Worm (Caenorhabditis elegans): ENCODE results near the gene F43G6.4.

- TF ChIP-seq mdl-1 (tag; optimal IDR thresholded peaks at IDR 0.05) (no peak), nhr-11 (tag; optimal IDR thresholded peaks at IDR 0.05) (no peak), nhr-28 (tag; optimal IDR thresholded peaks at IDR 0.05) (no peak), ztf-11 (tag; optimal IDR thresholded peaks at IDR 0.05) (no peak), dpl-1 (GFP tag; optimal IDR thresholded peaks at IDR 0.05) (no peak)
Measured at ce11 chrII:11819824-11820223, 29.3 kb downstream of the F43G6.4 start, which contains the start of gene Y6D1A.2.

All from whole organism, L1 larva.